Worm (Caenorhabditis elegans): Measurements from ENCODE around the gene valv-1.

DNA sequence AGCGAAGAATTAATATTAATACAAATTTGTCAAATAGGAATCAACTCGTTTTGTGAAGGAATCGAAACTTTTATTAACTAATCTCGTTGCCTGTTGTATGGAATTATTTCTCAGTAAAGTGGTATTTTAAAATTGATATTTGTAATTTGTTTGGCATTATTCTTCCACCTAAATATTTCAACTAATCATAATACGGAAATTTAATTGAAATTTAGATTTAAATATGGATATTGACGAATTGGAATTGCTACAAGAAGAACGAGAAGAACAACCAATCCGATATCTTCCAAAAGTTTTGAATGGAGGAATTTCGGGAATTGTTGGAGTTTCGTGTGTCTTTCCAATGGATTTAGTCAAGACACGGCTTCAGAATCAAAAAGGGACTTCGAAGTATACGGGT is 29.7 kb upstream of the valv-1 start, which contains the start of gene slc-25A18.2:
- no peak for TF ChIP-seq lin-1 (GFP tag; IDR thresholded peaks at IDR 0.05)
- TF ChIP-seq duxl-1 (tag; optimal IDR thresholded peaks at IDR 0.05; ENCODE audit: poor library complexity), result no peak
- TF ChIP-seq hif-1 (tag; optimal IDR thresholded peaks at IDR 0.05), result no peak
- TF ChIP-seq saeg-2 (GFP tag; IDR thresholded peaks at IDR 0.05), result no peak
- TF ChIP-seq ama-1 (optimal IDR thresholded peaks at IDR 0.05), result no peak
- no peak for TF ChIP-seq snpc-4 (tag; optimal IDR thresholded peaks at IDR 0.05)
- no peak for TF ChIP-seq pha-4 (GFP tag; IDR thresholded peaks at IDR 0.05)
- TF ChIP-seq pha-4 (tag; optimal IDR thresholded peaks at IDR 0.05), result no peak

All from whole organism, L4 larva.